Fruit fly (Drosophila melanogaster): ENCODE results near the gene CG9784.

The CG9784 gene

DNA sequence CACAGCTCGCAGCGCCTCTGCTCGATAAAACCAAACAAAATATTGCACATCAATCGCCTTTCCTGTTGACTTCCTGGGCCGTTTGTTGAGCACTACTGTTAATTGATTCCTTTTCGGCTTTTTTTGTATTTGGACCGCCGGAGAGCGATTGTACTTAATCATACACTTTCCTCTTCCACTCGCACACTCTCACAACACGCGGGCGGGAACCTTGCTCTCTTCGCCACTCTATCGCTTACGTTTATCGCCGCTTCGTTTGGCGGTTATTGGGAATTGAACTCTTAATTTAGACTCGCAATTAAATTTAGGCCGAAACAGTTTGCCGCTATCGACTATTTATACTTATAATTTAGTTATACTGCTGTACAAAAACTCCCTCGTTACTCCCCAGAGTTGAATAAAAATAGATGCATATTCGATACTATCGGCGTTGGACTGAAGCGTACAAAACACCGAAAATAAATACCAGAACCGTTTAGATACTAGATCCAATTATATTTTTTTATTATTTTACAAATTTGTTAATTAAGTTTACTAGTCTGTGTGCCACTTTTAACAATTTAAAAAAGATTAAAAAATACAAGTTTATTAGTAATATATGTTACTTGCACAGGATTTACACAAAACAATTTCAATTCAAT is 45.4 kb downstream of the CG9784 start, which contains the start of gene Arp2 (continued):
- no peak for TF ChIP-seq Sry-β (GFP tag; optimal IDR thresholded peaks at IDR 0.05)
- TF ChIP-seq nau (GFP tag; optimal IDR thresholded peaks at IDR 0.05): no peak
- TF ChIP-seq CG18011 (GFP tag; optimal IDR thresholded peaks at IDR 0.05): no peak
- no peak for TF ChIP-seq Rfx (GFP tag; IDR thresholded peaks at IDR 0.05)
- TF ChIP-seq CG8765 (GFP tag; IDR thresholded peaks at IDR 0.05): no peak
- peak; percentile 72; the same call in 3 of the 4 replicates for TF ChIP-seq Dll (GFP tag; IDR thresholded peaks at IDR 0.05; ENCODE audit: partially characterized antibody)
- no peak for TF ChIP-seq wor (GFP tag; IDR thresholded peaks at IDR 0.05)
- TF ChIP-seq CG2120 (GFP tag; optimal IDR thresholded peaks at IDR 0.05): no peak
- TF ChIP-seq HLH4C (GFP tag; IDR thresholded peaks at IDR 0.05; ENCODE audit: partially characterized antibody): peak; percentile 59; the same call in 1 of the 3 replicates
- TF ChIP-seq Rx (GFP tag; IDR thresholded peaks at IDR 0.05): no peak
- no peak for TF ChIP-seq CG6254 (GFP tag; optimal IDR thresholded peaks at IDR 0.05)
- TF ChIP-seq CG8944 (GFP tag; optimal IDR thresholded peaks at IDR 0.05): no peak
- no peak for TF ChIP-seq cato (GFP tag; optimal IDR thresholded peaks at IDR 0.05; ENCODE audit: borderline replicate concordance)
- TF ChIP-seq Ravus (GFP tag; IDR thresholded peaks at IDR 0.05): no peak
- no peak for TF ChIP-seq Fer2 (tag; optimal IDR thresholded peaks at IDR 0.05)
- TF ChIP-seq CG17385 (GFP tag; optimal IDR thresholded peaks at IDR 0.05): no peak
- no peak for TF ChIP-seq CG13424 (tag; optimal IDR thresholded peaks at IDR 0.05)
- TF ChIP-seq dan (GFP tag; IDR thresholded peaks at IDR 0.05): no peak
- TF ChIP-seq CG11695 (GFP tag; IDR thresholded peaks at IDR 0.05): no peak
- TF ChIP-seq fru (optimal IDR thresholded peaks at IDR 0.05): no peak
- TF ChIP-seq CG4360 (GFP tag; IDR thresholded peaks at IDR 0.05): no peak
- TF ChIP-seq CG11560 (tag; IDR thresholded peaks at IDR 0.05): no peak
- TF ChIP-seq Stat92E (GFP tag; optimal IDR thresholded peaks at IDR 0.05): no peak
- no peak for TF ChIP-seq CG12071 (GFP tag; optimal IDR thresholded peaks at IDR 0.05)
- TF ChIP-seq gfzf (GFP tag; optimal IDR thresholded peaks at IDR 0.05): peak; percentile 65
- TF ChIP-seq gem (tag; optimal IDR thresholded peaks at IDR 0.05): no peak
- no peak for TF ChIP-seq esg (GFP tag; conservative IDR thresholded peaks at IDR 0.05)
- no peak for TF ChIP-seq Asciz (GFP tag; optimal IDR thresholded peaks at IDR 0.05)
- TF ChIP-seq CG2116 (GFP tag; optimal IDR thresholded peaks at IDR 0.05): peak; percentile 85
- TF ChIP-seq kah (GFP tag; optimal IDR thresholded peaks at IDR 0.05): no peak
- TF ChIP-seq MESR4 (GFP tag; optimal IDR thresholded peaks at IDR 0.05): peak; percentile 36
- no peak for TF ChIP-seq Mes4 (GFP tag; optimal IDR thresholded peaks at IDR 0.05)
- TF ChIP-seq CG12942 (GFP tag; optimal IDR thresholded peaks at IDR 0.05): no peak
- TF ChIP-seq Awh (GFP tag; IDR thresholded peaks at IDR 0.05): no peak
- TF ChIP-seq mld (GFP tag; IDR thresholded peaks at IDR 0.05; ENCODE audit: partially characterized antibody): no peak
- no peak for TF ChIP-seq CG8359 (GFP tag; optimal IDR thresholded peaks at IDR 0.05; ENCODE audit: borderline replicate concordance)
- no peak for TF ChIP-seq Myb (GFP tag; optimal IDR thresholded peaks at IDR 0.05)
- peak; percentile 35 for TF ChIP-seq Sry-δ (GFP tag; optimal IDR thresholded peaks at IDR 0.05)
- TF ChIP-seq ab (GFP tag; optimal IDR thresholded peaks at IDR 0.05): no peak
- peak; percentile 50 for TF ChIP-seq Dp (GFP tag; optimal IDR thresholded peaks at IDR 0.05)
- TF ChIP-seq lmd (GFP tag; IDR thresholded peaks at IDR 0.05): no peak
- TF ChIP-seq jumu (GFP tag; optimal IDR thresholded peaks at IDR 0.05): no peak
- TF ChIP-seq NC2α (GFP tag; optimal IDR thresholded peaks at IDR 0.05): no peak
- no peak for TF ChIP-seq Pdp1 (GFP tag; optimal IDR thresholded peaks at IDR 0.05)
- no peak for TF ChIP-seq Meics (GFP tag; optimal IDR thresholded peaks at IDR 0.05)
- peak; percentile 68 for TF ChIP-seq CG13287 (GFP tag; IDR thresholded peaks at IDR 0.05; ENCODE audit: partially characterized antibody)
- no peak for TF ChIP-seq bcd (GFP tag; optimal IDR thresholded peaks at IDR 0.05)
- peak; percentile 49 for TF ChIP-seq CG9797 (GFP tag; optimal IDR thresholded peaks at IDR 0.05)
- TF ChIP-seq Hsf (GFP tag; optimal IDR thresholded peaks at IDR 0.05): no peak
- no peak for TF ChIP-seq D19B (GFP tag; optimal IDR thresholded peaks at IDR 0.05)
